Worm (Caenorhabditis elegans): ENCODE results near the gene F38H4.3.

- TF ChIP-seq W03F9.2 (tag; optimal IDR thresholded peaks at IDR 0.05) (no peak), dao-5 (tag; optimal IDR thresholded peaks at IDR 0.05) (no peak), him-1 (tag; optimal IDR thresholded peaks at IDR 0.05) (no peak)
These were observed 17.9 kb downstream of the F38H4.3 start, which contains the start of gene mob-1 for ce11 chrIV:11859995-11860605.
